Worm (Caenorhabditis elegans) whole organism, L4 larva: ENCODE data around the gene F55B12.10.

Experiments used
- hlh-30 ChIP-seq: sonication (generic microtip); optimal IDR thresholded peaks from 2 replicates; lab custom pipeline; 2017; ENCODE audit warnings: antibody characterized with exemption, mild to moderate bottlenecking, missing genetic modification characterization, missing compliant biosample characterization; ENCODE audit not compliant: insufficient read depth
- jun-1 ChIP-seq: fragments of 150-350 bp; optimal IDR thresholded peaks from 2 replicates; lab custom pipeline; 2014; ENCODE audit warnings: missing biosample characterization, missing genetic modification reagents, missing genetic modification characterization
- lin-13 ChIP-seq: fragments of 150-350 bp; optimal IDR thresholded peaks from 2 replicates; lab custom pipeline; 2014; ENCODE audit warnings: missing biosample characterization, missing genetic modification reagents, missing genetic modification characterization
- lir-3 ChIP-seq: sonication (generic microtip); optimal IDR thresholded peaks from 2 replicates; lab custom pipeline; 2016; ENCODE audit warnings: mild to moderate bottlenecking, missing genetic modification characterization, missing compliant biosample characterization
- lsy-2 ChIP-seq, 2 experiments: fragments of 150-350 bp in 1 of 2; sonication (generic microtip) in 1 of 2; optimal IDR thresholded peaks; 2 replicates each; lab custom pipeline; 2014 to 2017; ENCODE audit warnings: missing biosample characterization in 2 of 2, missing genetic modification characterization in 2 of 2
- mdl-1 ChIP-seq, 2 experiments: fragments of 150-350 bp in 1 of 2; sonication (generic microtip) in 1 of 2; optimal IDR thresholded peaks; 2 replicates each; lab custom pipeline; 2014 to 2017; ENCODE audit warnings: missing biosample characterization in 2 of 2, missing genetic modification characterization in 2 of 2
- nhr-10 ChIP-seq: fragments of 150-350 bp; optimal IDR thresholded peaks from 2 replicates; lab custom pipeline; 2014; ENCODE audit warnings: missing biosample characterization, missing genetic modification characterization
- nhr-77 ChIP-seq: fragments of 150-350 bp; optimal IDR thresholded peaks from 2 replicates; lab custom pipeline; 2014; ENCODE audit warnings: missing biosample characterization, missing genetic modification characterization
- zfp-3 ChIP-seq: fragments of 200-800 bp; sonication (Bioruptor generic); conservative IDR thresholded peaks from 2 replicates; pipeline ENCODE4 v1.3.6; 2022; ENCODE audit warnings: missing genetic modification reagents, missing genetic modification characterization, missing compliant biosample characterization

- TF ChIP-seq hlh-30 (tag; lab: Kevin White, UChicago) (no peak), lsy-2 (tag; optimal IDR thresholded peaks at IDR 0.05; lab: Kevin White, UChicago) (no peak), jun-1 (tag; lab: Kevin White, UChicago) (no peak), lir-3 (no peak), nhr-10 (tag; lab: Kevin White, UChicago) (no peak), nhr-77 (tag; lab: Kevin White, UChicago) (no peak), mdl-1 (tag; optimal IDR thresholded peaks at IDR 0.05; lab: Kevin White, UChicago) (no peak), lin-13 (GFP tag; lab: Kevin White, UChicago) (no peak), zfp-3 (GFP tag; lab: Robert Waterston, UW) (no peak)
Observed at ce11 chrV:13873323-13873722, 33.8 kb downstream of the F55B12.10 start.
